Worm (Caenorhabditis elegans) whole organism, L3 larva: Measurements from ENCODE around the gene ttr-15.

ENCODE experiments used
- egl-27 ChIP-seq: sonication (generic microtip); optimal IDR thresholded peaks from 4 replicates; lab custom pipeline; 2017; ENCODE audit warnings: missing biosample characterization, missing genetic modification reagents, missing genetic modification characterization
- fkh-10 ChIP-seq: sonication (generic microtip); optimal IDR thresholded peaks from 2 replicates; lab custom pipeline; 2017; ENCODE audit warnings: missing biosample characterization, missing genetic modification reagents, missing genetic modification characterization
- fkh-2 ChIP-seq: fragments of 150-350 bp; optimal IDR thresholded peaks from 2 replicates; lab custom pipeline; 2014; ENCODE audit warnings: missing biosample characterization, missing genetic modification reagents, missing genetic modification characterization
- nhr-11 ChIP-seq: fragments of 150-350 bp; optimal IDR thresholded peaks from 2 replicates; lab custom pipeline; 2014; ENCODE audit warnings: missing biosample characterization, missing genetic modification characterization
- nhr-25 ChIP-seq: sonication (generic microtip); optimal IDR thresholded peaks from 2 replicates; lab custom pipeline; 2017; ENCODE audit warnings: missing biosample characterization, missing genetic modification characterization
- zag-1 ChIP-seq: fragments of 150-350 bp; optimal IDR thresholded peaks from 2 replicates; lab custom pipeline; 2014; ENCODE audit warnings: missing biosample characterization, missing genetic modification characterization

ce11 chrIII:10328565-10329541 is 8.8 kb upstream of the ttr-15 start:
- TF ChIP-seq nhr-25 (tag; lab: Kevin White, UChicago): no peak
- no peak for TF ChIP-seq nhr-11 (tag; lab: Kevin White, UChicago)
- no peak for TF ChIP-seq zag-1
- TF ChIP-seq fkh-2 (tag; lab: Kevin White, UChicago): no peak
- no peak for TF ChIP-seq fkh-10 (GFP tag; lab: Kevin White, UChicago)
- no peak for TF ChIP-seq egl-27 (tag; lab: Kevin White, UChicago)
